Worm (Caenorhabditis elegans) whole organism, L2 larva: ENCODE data around the gene cmtr-1.

Source experiments
- F13H6.1 ChIP-seq: sonication (generic microtip); optimal IDR thresholded peaks from 2 replicates; lab custom pipeline; 2016; ENCODE audit warnings: missing genetic modification characterization, missing compliant biosample characterization
- Y55F3AM.14 ChIP-seq: fragments of 200-800 bp; sonication (Bioruptor generic); optimal IDR thresholded peaks from 2 replicates; lab custom pipeline; 2018; ENCODE audit warnings: mild to moderate bottlenecking, missing genetic modification characterization, missing compliant biosample characterization
- alr-1 ChIP-seq: fragments of 150-350 bp; optimal IDR thresholded peaks from 2 replicates; lab custom pipeline; 2014; ENCODE audit warnings: missing biosample characterization, missing genetic modification characterization
- ama-1 ChIP-seq: fragments of 150-350 bp; optimal IDR thresholded peaks from 2 replicates; lab custom pipeline; 2018; ENCODE audit warnings: inconsistent platforms
- crh-2 ChIP-seq: sonication (generic microtip); optimal IDR thresholded peaks from 2 replicates; lab custom pipeline; 2017; ENCODE audit warnings: missing biosample characterization, missing genetic modification characterization
- dmd-4 ChIP-seq: sonication (generic microtip); optimal IDR thresholded peaks from 2 replicates; lab custom pipeline; 2017; ENCODE audit warnings: missing biosample characterization, missing genetic modification characterization
- egl-27 ChIP-seq: sonication (generic microtip); optimal IDR thresholded peaks from 3 replicates; lab custom pipeline; 2017; ENCODE audit warnings: missing biosample characterization, missing genetic modification reagents, missing genetic modification characterization
- elt-1 ChIP-seq: fragments of 150-350 bp; optimal IDR thresholded peaks from 2 replicates; lab custom pipeline; 2014; ENCODE audit warnings: missing biosample characterization, missing genetic modification characterization
- fos-1 ChIP-seq: fragments of 150-350 bp; optimal IDR thresholded peaks from 2 replicates; lab custom pipeline; 2014; ENCODE audit warnings: missing biosample characterization, missing genetic modification characterization
- gmeb-1 ChIP-seq: fragments of 150-350 bp; optimal IDR thresholded peaks from 2 replicates; lab custom pipeline; 2014; ENCODE audit warnings: missing biosample characterization, missing genetic modification characterization
- lin-11 ChIP-seq: fragments of 150-350 bp; sonication (generic microtip); optimal IDR thresholded peaks from 2 replicates; lab custom pipeline; 2014; ENCODE audit warnings: missing biosample characterization, missing genetic modification characterization, inconsistent platforms, mixed read lengths
- lin-39 ChIP-seq: fragments of 150-350 bp; optimal IDR thresholded peaks from 2 replicates; lab custom pipeline; 2014; ENCODE audit warnings: missing biosample characterization, missing genetic modification reagents, missing genetic modification characterization
- lsy-2 ChIP-seq, 2 experiments: fragments of 150-350 bp in 1 of 2; sonication (generic microtip) in 1 of 2; optimal IDR thresholded peaks; 2 replicates each; lab custom pipeline; 2014 to 2017; ENCODE audit warnings: missing biosample characterization in 2 of 2, missing genetic modification characterization in 2 of 2
- mab-5 ChIP-seq: fragments of 150-350 bp; optimal IDR thresholded peaks from 2 replicates; lab custom pipeline; 2014; ENCODE audit warnings: missing biosample characterization, missing genetic modification characterization
- nhr-10 ChIP-seq: sonication (generic microtip); optimal IDR thresholded peaks from 2 replicates; lab custom pipeline; 2017; ENCODE audit warnings: missing biosample characterization, missing genetic modification characterization
- nhr-11 ChIP-seq: fragments of 150-350 bp; optimal IDR thresholded peaks from 2 replicates; lab custom pipeline; 2014; ENCODE audit warnings: missing biosample characterization, missing genetic modification characterization
- nhr-129 ChIP-seq: fragments of 150-350 bp; optimal IDR thresholded peaks from 2 replicates; lab custom pipeline; 2014; ENCODE audit warnings: missing biosample characterization, missing genetic modification characterization
- nhr-23 ChIP-seq: fragments of 150-350 bp; optimal IDR thresholded peaks from 2 replicates; lab custom pipeline; 2014; ENCODE audit warnings: missing biosample characterization, missing genetic modification reagents, missing genetic modification characterization
- nhr-77 ChIP-seq: fragments of 150-350 bp; optimal IDR thresholded peaks from 2 replicates; lab custom pipeline; 2014; ENCODE audit warnings: missing biosample characterization, missing genetic modification characterization
- peb-1 ChIP-seq: fragments of 150-350 bp; optimal IDR thresholded peaks from 2 replicates; lab custom pipeline; 2014; ENCODE audit warnings: missing biosample characterization, missing genetic modification characterization
- sem-4 ChIP-seq: fragments of 150-350 bp; optimal IDR thresholded peaks from 2 replicates; lab custom pipeline; 2014; ENCODE audit warnings: missing biosample characterization, missing genetic modification reagents, missing genetic modification characterization
- skn-1 ChIP-seq: sonication (generic microtip); optimal IDR thresholded peaks from 2 replicates; lab custom pipeline; 2017; ENCODE audit warnings: missing biosample characterization, missing genetic modification characterization
- sma-3 ChIP-seq: sonication (generic microtip); optimal IDR thresholded peaks from 2 replicates; lab custom pipeline; 2016; ENCODE audit warnings: missing genetic modification reagents, missing genetic modification characterization, missing compliant biosample characterization
- unc-39 ChIP-seq: fragments of 150-350 bp; optimal IDR thresholded peaks from 2 replicates; lab custom pipeline; 2014; ENCODE audit warnings: missing biosample characterization, missing genetic modification characterization
- unc-55 ChIP-seq: fragments of 150-350 bp; sonication (generic microtip); optimal IDR thresholded peaks from 3 replicates; lab custom pipeline; 2014; ENCODE audit warnings: missing biosample characterization, missing genetic modification reagents, missing genetic modification characterization
- ztf-1 ChIP-seq: fragments of 200-800 bp; sonication (Bioruptor generic); conservative IDR thresholded peaks from 2 replicates; pipeline ENCODE4 v1.3.6; 2022; ENCODE audit warnings: missing genetic modification characterization, missing compliant biosample characterization

cmtr-1 gene

DNA sequence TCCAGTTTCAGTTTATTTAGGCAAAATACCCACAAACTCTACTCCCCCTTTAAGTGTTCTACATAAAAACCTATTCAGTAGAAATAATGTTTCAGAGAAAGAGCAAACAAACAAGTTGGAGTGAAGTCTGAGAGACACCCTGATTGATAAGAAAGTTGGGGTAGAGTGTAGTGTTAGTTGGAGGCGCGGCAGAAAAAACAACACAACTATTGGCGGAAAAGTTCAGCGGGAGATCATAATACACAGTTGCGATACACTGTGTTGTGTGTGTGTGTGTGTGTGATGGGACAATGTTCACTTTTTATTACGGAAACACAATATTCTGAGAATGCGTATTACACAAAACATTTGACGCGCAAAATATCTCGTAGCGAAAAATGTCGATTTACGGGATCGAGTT is 48.8 kb downstream of the cmtr-1 start:
- TF ChIP-seq nhr-129: peak; percentile 43
- TF ChIP-seq sma-3 (GFP tag; lab: Kevin White, UChicago): peak; percentile 18
- TF ChIP-seq F13H6.1 (tag; lab: Kevin White, UChicago): peak; percentile 2
- no peak for TF ChIP-seq unc-39 (tag; lab: Kevin White, UChicago)
- TF ChIP-seq alr-1: no peak

DNA sequence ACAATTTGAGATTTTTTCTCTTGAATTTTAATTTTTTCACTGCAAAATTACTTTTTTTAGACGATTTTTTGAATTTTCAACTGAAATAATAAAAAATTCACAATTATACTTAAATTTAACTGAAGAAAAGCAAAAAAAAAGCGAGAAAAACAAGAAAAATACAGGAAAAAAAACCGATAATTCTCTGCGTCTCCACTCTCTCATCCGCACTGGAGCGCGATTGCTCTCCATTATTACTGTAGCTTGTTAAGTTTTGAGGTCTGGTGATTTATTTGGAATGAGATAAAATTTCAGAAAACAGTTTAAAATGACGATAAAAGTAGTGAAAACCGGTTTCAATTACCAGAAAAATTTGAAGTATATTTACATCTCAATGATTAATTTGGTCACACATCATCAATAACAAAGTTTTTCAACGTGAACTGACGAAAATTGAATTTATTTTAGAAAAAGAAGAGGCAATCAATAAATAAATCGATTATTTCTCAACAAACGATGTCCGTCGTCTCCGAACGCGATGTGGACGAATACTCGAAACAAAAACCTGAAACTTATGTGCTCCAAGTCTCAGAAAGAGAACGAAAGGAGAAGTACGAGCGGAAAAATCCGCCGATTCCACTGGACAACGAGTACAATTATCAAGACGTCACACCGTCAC is 51.0 kb downstream of the cmtr-1 start, which contains the start of gene Y53F4B.19:
Gene Y53F4B.19, plus strand, starts transcription at position 157 of the 658 bp plus-strand sequence.
- TF ChIP-seq lsy-2 (tag; optimal IDR thresholded peaks at IDR 0.05; lab: Kevin White, UChicago) (no peak), nhr-10 (tag; lab: Kevin White, UChicago) (no peak), dmd-4 (tag; lab: Kevin White, UChicago) (no peak), F13H6.1 (tag; lab: Kevin White, UChicago) (no peak), mab-5 (tag; lab: Kevin White, UChicago) (no peak)

DNA sequence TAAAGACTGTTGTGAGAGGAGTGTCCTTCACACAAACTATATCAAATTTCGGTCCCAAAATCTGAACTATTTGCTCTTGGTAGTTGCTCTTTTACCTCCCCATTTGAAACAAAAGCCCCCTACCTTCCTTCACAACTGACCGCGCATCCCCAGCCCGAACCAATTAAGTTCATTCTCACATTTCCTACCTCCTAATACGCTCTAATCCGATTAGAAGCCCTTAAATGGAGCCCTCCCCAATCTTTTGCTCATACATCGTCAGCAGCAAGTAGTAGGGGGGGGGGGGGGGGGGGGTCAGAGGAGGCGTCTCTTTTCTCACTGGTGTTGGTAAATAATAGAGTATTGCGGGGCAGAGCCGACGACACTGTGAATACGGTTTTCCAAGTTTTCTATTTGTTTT is 54.6 kb downstream of the cmtr-1 start:
- TF ChIP-seq ztf-1 (no peak), nhr-23 (tag; lab: Kevin White, UChicago) (no peak), unc-55 (GFP tag; lab: Kevin White, UChicago) (no peak), Y55F3AM.14 (GFP tag; lab: Kevin White, UChicago) (no peak), crh-2 (tag; lab: Kevin White, UChicago) (no peak), lin-39 (no peak), egl-27 (no peak), lsy-2 (tag; optimal IDR thresholded peaks at IDR 0.05; lab: Kevin White, UChicago) (no peak), sem-4 (tag; lab: Kevin White, UChicago) (no peak), gmeb-1 (tag; lab: Kevin White, UChicago) (no peak), unc-39 (tag; lab: Kevin White, UChicago) (no peak), ama-1 (lab: Kevin White, UChicago) (no peak), elt-1 (no peak), alr-1 (no peak), nhr-11 (tag; lab: Kevin White, UChicago) (no peak), peb-1 (tag; lab: Kevin White, UChicago) (no peak), fos-1 (tag; lab: Kevin White, UChicago) (no peak), sma-3 (GFP tag; lab: Kevin White, UChicago) (no peak), skn-1 (tag; lab: Kevin White, UChicago) (no peak)

DNA sequence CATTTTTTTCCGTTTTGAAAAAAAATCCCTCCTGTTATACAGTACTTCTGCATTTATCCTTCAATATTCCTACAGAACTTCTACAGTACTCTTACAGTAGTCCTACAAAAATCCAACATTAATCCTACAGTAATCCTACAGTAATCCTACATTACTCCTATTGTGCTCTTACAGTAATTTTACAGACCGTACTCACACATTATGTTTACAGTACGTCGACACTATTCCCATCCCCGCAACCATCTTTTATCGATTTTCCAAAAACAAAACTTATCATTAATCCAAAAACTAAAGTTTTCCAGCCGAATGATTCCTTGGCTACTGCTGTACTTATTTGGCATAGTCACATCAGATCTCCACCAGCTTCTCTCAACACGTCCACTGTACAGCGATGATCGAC is 58.3 kb downstream of the cmtr-1 start, which contains the start of gene Y53F4B.20:
Gene Y53F4B.20, plus strand, starts transcription at position 301 of the 400 bp plus-strand sequence.
- TF ChIP-seq nhr-77 (tag; lab: Kevin White, UChicago): no peak
- TF ChIP-seq dmd-4 (tag; lab: Kevin White, UChicago): no peak
- TF ChIP-seq lin-11 (tag; lab: Kevin White, UChicago): no peak
